Fruit fly (Drosophila melanogaster) whole organism, embryonic: ENCODE data around the gene CG10311.
A peak's percentile ranks its signal among the peaks of the same experiment; 100 is the strongest.

Experiments
- Blimp-1 ChIP-seq: fragments of 200-800 bp; sonication (Bioruptor generic); optimal IDR thresholded peaks from 3 replicates; lab custom pipeline; 2018; ENCODE audit warnings: missing biosample characterization, missing genetic modification characterization, mild to moderate bottlenecking, moderate library complexity, missing genetic modification reagents
- CG11560 ChIP-seq: fragments of 200-800 bp; sonication (Bioruptor generic); IDR thresholded peaks from 3 replicates; pipeline ENCODE4 v1.3.6; 2022; ENCODE audit warnings: missing biosample characterization, missing genetic modification characterization
- CG12769 ChIP-seq: fragments of 200-800 bp; sonication (Bioruptor generic); optimal IDR thresholded peaks from 2 replicates; lab custom pipeline; 2019; ENCODE audit warnings: missing biosample characterization, mild to moderate bottlenecking, missing genetic modification characterization, moderate library complexity
- CG12942 ChIP-seq: fragments of 200-800 bp; sonication (Bioruptor generic); optimal IDR thresholded peaks from 3 replicates; lab custom pipeline; 2016; ENCODE audit warnings: missing biosample characterization, missing genetic modification characterization
- CG13296 ChIP-seq: fragments of 200-800 bp; sonication (Bioruptor generic); optimal IDR thresholded peaks from 3 replicates; lab custom pipeline; 2018; ENCODE audit warnings: missing biosample characterization, mild to moderate bottlenecking, missing genetic modification characterization
- CG14050 ChIP-seq: fragments of 200-800 bp; sonication (Bioruptor generic); IDR thresholded peaks from 3 replicates; pipeline ENCODE4 v1.3.6; 2022; ENCODE audit warnings: missing biosample characterization, missing genetic modification characterization
- CG15269 ChIP-seq: fragments of 200-800 bp; sonication (Bioruptor generic); optimal IDR thresholded peaks from 2 replicates; lab custom pipeline; 2018; ENCODE audit warnings: missing biosample characterization, mild to moderate bottlenecking, missing genetic modification characterization, moderate library complexity
- CG17385 ChIP-seq: fragments of 200-800 bp; sonication (Bioruptor generic); optimal IDR thresholded peaks from 3 replicates; lab custom pipeline; 2018; ENCODE audit warnings: missing biosample characterization, mild to moderate bottlenecking, missing genetic modification characterization
- CG2678 ChIP-seq: fragments of 200-800 bp; sonication (Bioruptor generic); optimal IDR thresholded peaks from 3 replicates; lab custom pipeline; 2019; ENCODE audit warnings: missing biosample characterization, mild to moderate bottlenecking, missing genetic modification characterization, moderate library complexity
- CG7963 ChIP-seq: fragments of 200-800 bp; sonication (Bioruptor generic); IDR thresholded peaks from 3 replicates; pipeline ENCODE4 v1.3.6; 2022; ENCODE audit warnings: missing biosample characterization, missing genetic modification characterization; ENCODE audit not compliant: partially characterized antibody
- CG8765 ChIP-seq: fragments of 200-800 bp; sonication (Bioruptor generic); IDR thresholded peaks from 2 replicates; pipeline ENCODE4 v1.3.6; 2022; ENCODE audit warnings: missing biosample characterization, missing genetic modification characterization
- CG9797 ChIP-seq: fragments of 200-800 bp; sonication (Bioruptor generic); optimal IDR thresholded peaks from 3 replicates; lab custom pipeline; 2018; ENCODE audit warnings: missing biosample characterization, mild to moderate bottlenecking, missing genetic modification characterization
- Chrac-16 ChIP-seq: fragments of 200-800 bp; sonication (Bioruptor generic); optimal IDR thresholded peaks from 3 replicates; lab custom pipeline; 2016; ENCODE audit warnings: missing biosample characterization, missing genetic modification characterization
- CkIIα-i1 ChIP-seq: fragments of 200-800 bp; sonication (Bioruptor generic); IDR thresholded peaks from 2 replicates; pipeline ENCODE4 v1.3.6; 2022; ENCODE audit warnings: missing biosample characterization, missing genetic modification characterization
- Deaf1 ChIP-seq: fragments of 200-800 bp; optimal IDR thresholded peaks from 3 replicates; lab custom pipeline; 2019; ENCODE audit warnings: missing biosample characterization, mild to moderate bottlenecking, missing genetic modification characterization, moderate library complexity
- Doc2 ChIP-seq: fragments of 200-800 bp; sonication (Bioruptor generic); IDR thresholded peaks from 2 replicates; pipeline ENCODE4 v1.3.6; 2022; ENCODE audit warnings: missing biosample characterization, missing genetic modification characterization
- E2f2 ChIP-seq: fragments of 200-800 bp; sonication (Bioruptor generic); IDR thresholded peaks from 2 replicates; pipeline ENCODE4 v1.3.6; 2022; ENCODE audit warnings: missing biosample characterization, missing genetic modification characterization
- Elba2 ChIP-seq: fragments of 200-800 bp; sonication (Bioruptor generic); optimal IDR thresholded peaks from 3 replicates; lab custom pipeline; 2016; ENCODE audit warnings: missing biosample characterization, missing genetic modification characterization
- HLH3B ChIP-seq: fragments of 200-800 bp; sonication (Bioruptor generic); IDR thresholded peaks from 2 replicates; pipeline ENCODE4 v1.3.6; 2022; ENCODE audit warnings: missing biosample characterization, missing genetic modification characterization
- MBD-R2 ChIP-seq: fragments of 200-800 bp; sonication (Bioruptor generic); IDR thresholded peaks from 2 replicates; pipeline ENCODE4 v1.3.6; 2022; ENCODE audit warnings: missing biosample characterization, missing genetic modification characterization
- Meics ChIP-seq: fragments of 200-800 bp; sonication (Bioruptor generic); optimal IDR thresholded peaks from 2 replicates; lab custom pipeline; 2017; ENCODE audit warnings: missing biosample characterization, mild to moderate bottlenecking, missing genetic modification characterization
- Sox102F ChIP-seq: fragments of 200-800 bp; sonication (Bioruptor generic); optimal IDR thresholded peaks from 2 replicates; lab custom pipeline; 2018; ENCODE audit warnings: missing biosample characterization, mild to moderate bottlenecking, missing genetic modification characterization, moderate library complexity
- ap ChIP-seq: fragments of 200-800 bp; sonication (Bioruptor generic); IDR thresholded peaks from 2 replicates; pipeline ENCODE4 v1.3.6; 2022; ENCODE audit warnings: missing biosample characterization, missing genetic modification characterization
- bbx ChIP-seq: fragments of 200-800 bp; sonication (Bioruptor generic); IDR thresholded peaks from 2 replicates; pipeline ENCODE4 v1.3.6; 2022; ENCODE audit warnings: missing biosample characterization, missing genetic modification characterization; ENCODE audit not compliant: partially characterized antibody
- chif ChIP-seq, 2 experiments: fragments of 200-800 bp; sonication (Bioruptor generic); optimal IDR thresholded peaks; 3 replicates each; lab custom pipeline; 2016; ENCODE audit warnings: missing biosample characterization in 2 of 2, missing genetic modification characterization in 2 of 2
- fd96Cb ChIP-seq: fragments of 200-800 bp; sonication (Bioruptor generic); optimal IDR thresholded peaks from 2 replicates; lab custom pipeline; 2018; ENCODE audit warnings: missing biosample characterization, mild to moderate bottlenecking, missing genetic modification characterization, moderate library complexity
- gsb-n ChIP-seq: fragments of 200-800 bp; sonication (Bioruptor generic); optimal IDR thresholded peaks from 3 replicates; lab custom pipeline; 2018; ENCODE audit warnings: missing biosample characterization, mild to moderate bottlenecking, missing genetic modification characterization
- hbn ChIP-seq: fragments of 200-800 bp; sonication (Bioruptor generic); IDR thresholded peaks from 2 replicates; pipeline ENCODE4 v1.3.6; 2022; ENCODE audit warnings: missing biosample characterization, missing genetic modification characterization; ENCODE audit not compliant: partially characterized antibody
- nmo ChIP-seq: fragments of 200-800 bp; sonication (Bioruptor generic); optimal IDR thresholded peaks from 2 replicates; lab custom pipeline; 2018; ENCODE audit warnings: missing biosample characterization, mild to moderate bottlenecking, missing genetic modification characterization, moderate library complexity
- oc ChIP-seq: fragments of 200-800 bp; sonication (Bioruptor generic); optimal IDR thresholded peaks from 2 replicates; lab custom pipeline; 2018; ENCODE audit warnings: missing biosample characterization, mild to moderate bottlenecking, missing genetic modification characterization, moderate library complexity
- pan ChIP-seq, 4 experiments: fragments of >200 bp in 3 of 4; fragments of 200-800 bp in 1 of 4; sonication (Bioruptor generic) in 1 of 4; optimal IDR thresholded peaks in 3 of 4; IDR thresholded peaks in 1 of 4; 2 replicates each; pipeline versions ENCODE4 v1.3.6 to Lab custom; 2017 to 2022; ENCODE audit warnings: missing biosample characterization in 2 of 4, missing genetic modification characterization in 2 of 4, mixed read lengths in 1 of 4
- ro ChIP-seq: fragments of 200-800 bp; sonication (Bioruptor generic); IDR thresholded peaks from 2 replicates; pipeline ENCODE4 v1.3.6; 2022; ENCODE audit warnings: missing biosample characterization, missing genetic modification characterization
- sisA ChIP-seq: fragments of 200-800 bp; sonication (Bioruptor generic); IDR thresholded peaks from 2 replicates; pipeline ENCODE4 v1.3.6; 2022; ENCODE audit warnings: missing biosample characterization, missing genetic modification characterization
- sqz ChIP-seq: fragments of 200-800 bp; sonication (Bioruptor generic); optimal IDR thresholded peaks from 3 replicates; lab custom pipeline; 2018; ENCODE audit warnings: missing biosample characterization, mild to moderate bottlenecking, missing genetic modification characterization
- stc ChIP-seq: fragments of 200-800 bp; sonication (Bioruptor generic); IDR thresholded peaks from 2 replicates; pipeline ENCODE4 v1.3.6; 2022; ENCODE audit warnings: missing biosample characterization, missing genetic modification characterization
- tio ChIP-seq: fragments of 200-800 bp; sonication (Bioruptor generic); optimal IDR thresholded peaks from 2 replicates; lab custom pipeline; 2017; ENCODE audit warnings: missing biosample characterization, missing genetic modification characterization, inconsistent platforms
- toy ChIP-seq: fragments of 200-800 bp; sonication (Bioruptor generic); IDR thresholded peaks from 2 replicates; pipeline ENCODE4 v1.3.6; 2022; ENCODE audit warnings: missing biosample characterization, missing genetic modification characterization
- usp ChIP-seq: fragments of >200 bp; optimal IDR thresholded peaks from 2 replicates; lab custom pipeline; 2017; ENCODE audit warnings: missing biosample characterization, missing genetic modification characterization

CG10311 gene

dm6 chr3R:16368288-16368687 lies 11.5 kb upstream of the CG10311 start, which contains the start of gene js (continued):
- TF ChIP-seq tio (GFP tag; lab: Kevin White, UChicago), result peak; percentile 6
- TF ChIP-seq pan (optimal IDR thresholded peaks at IDR 0.05; lab: Kevin White, UChicago), result no peak
- peak in 1 of 2 experiments; percentile 9 for TF ChIP-seq pan (GFP tag; optimal IDR thresholded peaks at IDR 0.05 in 1 of 2, IDR thresholded peaks at IDR 0.05 in 1 of 2)
- no peak for TF ChIP-seq CG7963
- TF ChIP-seq HLH3B (GFP tag; lab: Robert Waterston, UW), result peak; percentile 26; the same call in 1 of the 2 replicates
- TF ChIP-seq Elba2 (GFP tag; lab: Kevin White, UChicago), result no peak
- TF ChIP-seq CG9797 (GFP tag; lab: Kevin White, UChicago), result no peak
- TF ChIP-seq CG11560, result 0 out of 3 replicates have a peak, but pooled peaks have one; percentile 41
- peak; percentile 20; the same call in 1 of the 3 replicates for TF ChIP-seq CG14050 (GFP tag; lab: Robert Waterston, UW)
- TF ChIP-seq Sox102F, result peak; percentile 14
- no peak for TF ChIP-seq bbx (GFP tag; lab: Robert Waterston, UW)
- no peak for TF ChIP-seq CkIIα-i1
- no peak for TF ChIP-seq hbn (GFP tag; lab: Robert Waterston, UW)
- TF ChIP-seq CG8765 (GFP tag; lab: Robert Waterston, UW), result no peak
- TF ChIP-seq CG17385 (GFP tag; lab: Kevin White, UChicago), result peak; percentile 5
- peak; percentile 16 for TF ChIP-seq CG12769 (tag; lab: Kevin White, UChicago)
- peak; percentile 21 for TF ChIP-seq Blimp-1 (GFP tag; lab: Kevin White, UChicago)
- no peak for TF ChIP-seq sqz
- TF ChIP-seq CG2678 (tag; lab: Kevin White, UChicago), result no peak
- peak; percentile 58 for TF ChIP-seq CG15269 (tag; lab: Kevin White, UChicago)
- no peak for TF ChIP-seq Doc2 (GFP tag; lab: Robert Waterston, UW)
- TF ChIP-seq usp (GFP tag; lab: Kevin White, UChicago), result no peak
- TF ChIP-seq stc (GFP tag; lab: Robert Waterston, UW), result no peak
- peak; percentile 21; the same call in 1 of the 2 replicates for TF ChIP-seq E2f2 (GFP tag; lab: Robert Waterston, UW)
- TF ChIP-seq MBD-R2 (GFP tag; lab: Robert Waterston, UW), result no peak
- 0 out of 2 replicates have a peak, but pooled peaks have one; percentile 11 for TF ChIP-seq ap (GFP tag; lab: Robert Waterston, UW)
- TF ChIP-seq CG12942, result no peak
- peak; percentile 20 for TF ChIP-seq CG13296 (GFP tag; lab: Kevin White, UChicago)
- 0 out of 2 replicates have a peak, but pooled peaks have one; percentile 9 for TF ChIP-seq sisA (GFP tag; lab: Robert Waterston, UW)
- peak; percentile 83 for TF ChIP-seq Deaf1

- TF ChIP-seq ro (no peak), fd96Cb (no peak), Chrac-16 (GFP tag; lab: Kevin White, UChicago) (no peak), gsb-n (no peak), Meics (GFP tag; lab: Kevin White, UChicago) (no peak), chif (GFP tag; optimal IDR thresholded peaks at IDR 0.05; lab: Kevin White, UChicago) (no peak), toy (GFP tag; lab: Robert Waterston, UW) (no peak), HLH3B (GFP tag; lab: Robert Waterston, UW) (no peak), nmo (GFP tag; lab: Kevin White, UChicago) (no peak), oc (tag; lab: Kevin White, UChicago) (no peak), ap (GFP tag; lab: Robert Waterston, UW) (no peak)
Observed at dm6 chr3R:16360008-16360407, 3.2 kb upstream of the CG10311 start, which contains the start of gene CG42446. Gene CG42446, minus strand, starts transcription at chr3R:16360108.
